Worm (Caenorhabditis elegans) whole organism, late embryonic: ENCODE measurements around the gene scl-26.

ENCODE experiments used
- C08G9.2 ChIP-seq: sonication (generic microtip); optimal IDR thresholded peaks from 2 replicates; lab custom pipeline; 2016; ENCODE audit warnings: mild to moderate bottlenecking, missing genetic modification characterization, moderate library complexity, missing compliant biosample characterization
- C38D4.7 ChIP-seq: fragments of 200-800 bp; sonication (Bioruptor generic); optimal IDR thresholded peaks from 2 replicates; lab custom pipeline; 2018; ENCODE audit warnings: mild to moderate bottlenecking, missing genetic modification characterization, moderate library complexity, missing compliant biosample characterization
- F13H6.1 ChIP-seq: sonication (generic microtip); optimal IDR thresholded peaks from 2 replicates; lab custom pipeline; 2016; ENCODE audit warnings: missing genetic modification characterization, missing compliant biosample characterization
- T23F11.4 ChIP-seq: fragments of 200-800 bp; sonication (Bioruptor generic); optimal IDR thresholded peaks from 2 replicates; lab custom pipeline; 2018; ENCODE audit warnings: mild to moderate bottlenecking, missing genetic modification characterization, missing compliant biosample characterization
- Y22D7AL.16 ChIP-seq: sonication (generic microtip); optimal IDR thresholded peaks from 2 replicates; lab custom pipeline; 2016; ENCODE audit warnings: missing genetic modification characterization, missing compliant biosample characterization
- ama-1 ChIP-seq: fragments of 150-350 bp; optimal IDR thresholded peaks from 2 replicates; lab custom pipeline; 2014
- ceh-14 ChIP-seq: sonication (generic microtip); optimal IDR thresholded peaks from 2 replicates; lab custom pipeline; 2016; ENCODE audit warnings: missing genotype, missing genetic modification characterization, missing compliant biosample characterization
- ceh-18 ChIP-seq: sonication (generic microtip); optimal IDR thresholded peaks from 2 replicates; lab custom pipeline; 2016; ENCODE audit warnings: missing genetic modification characterization, missing compliant biosample characterization
- ceh-30 ChIP-seq: fragments of 150-350 bp; optimal IDR thresholded peaks from 2 replicates; lab custom pipeline; 2014; ENCODE audit warnings: missing biosample characterization, missing genetic modification characterization
- ceh-45 ChIP-seq: fragments of 200-800 bp; sonication (Bioruptor generic); IDR thresholded peaks from 2 replicates; pipeline ENCODE4 v1.3.6; 2022; ENCODE audit warnings: missing genetic modification reagents, missing genetic modification characterization, missing compliant biosample characterization
- ceh-48 ChIP-seq: sonication (generic microtip); optimal IDR thresholded peaks from 2 replicates; lab custom pipeline; 2016; ENCODE audit warnings: missing genetic modification characterization, inconsistent platforms, missing compliant biosample characterization
- dmd-4 ChIP-seq: sonication (generic microtip); optimal IDR thresholded peaks from 2 replicates; lab custom pipeline; 2016; ENCODE audit warnings: borderline replicate concordance, missing genetic modification characterization, missing compliant biosample characterization
- dve-1 ChIP-seq: sonication (generic microtip); optimal IDR thresholded peaks from 2 replicates; lab custom pipeline; 2017; ENCODE audit warnings: antibody characterized with exemption, mild to moderate bottlenecking, missing genetic modification characterization, missing compliant biosample characterization
- elt-2 ChIP-seq: sonication (generic microtip); optimal IDR thresholded peaks from 2 replicates; lab custom pipeline; 2016; ENCODE audit warnings: missing genetic modification reagents, missing genetic modification characterization, missing compliant biosample characterization
- eyg-1 ChIP-seq: sonication (generic microtip); optimal IDR thresholded peaks from 2 replicates; lab custom pipeline; 2016; ENCODE audit warnings: missing genotype, missing genetic modification characterization, missing compliant biosample characterization
- fax-1 ChIP-seq: sonication (generic microtip); optimal IDR thresholded peaks from 2 replicates; lab custom pipeline; 2016; ENCODE audit warnings: missing genotype, missing genetic modification characterization, missing compliant biosample characterization
- hlh-13 ChIP-seq: fragments of 200-800 bp; sonication (Bioruptor generic); optimal IDR thresholded peaks from 2 replicates; lab custom pipeline; 2018; ENCODE audit warnings: mild to moderate bottlenecking, missing genetic modification characterization, missing compliant biosample characterization
- hlh-8 ChIP-seq: sonication (generic microtip); optimal IDR thresholded peaks from 2 replicates; lab custom pipeline; 2016; ENCODE audit warnings: missing genotype, missing genetic modification characterization, missing compliant biosample characterization
- lim-6 ChIP-seq: sonication (generic microtip); optimal IDR thresholded peaks from 2 replicates; lab custom pipeline; 2016; ENCODE audit warnings: missing genetic modification characterization, missing compliant biosample characterization
- lin-11 ChIP-seq: fragments of 200-800 bp; sonication (Bioruptor generic); optimal IDR thresholded peaks from 2 replicates; lab custom pipeline; 2018; ENCODE audit warnings: mild to moderate bottlenecking, missing genetic modification characterization, missing compliant biosample characterization
- mec-3 ChIP-seq: sonication (generic microtip); optimal IDR thresholded peaks from 2 replicates; lab custom pipeline; 2016; ENCODE audit warnings: borderline replicate concordance, missing genetic modification characterization, missing compliant biosample characterization
- nhr-232 ChIP-seq: sonication (generic microtip); optimal IDR thresholded peaks from 2 replicates; lab custom pipeline; 2016; ENCODE audit warnings: missing genetic modification characterization, missing compliant biosample characterization
- npax-4 ChIP-seq: sonication (generic microtip); optimal IDR thresholded peaks from 2 replicates; lab custom pipeline; 2016; ENCODE audit warnings: missing genetic modification characterization, missing compliant biosample characterization
- odd-2 ChIP-seq: sonication (generic microtip); optimal IDR thresholded peaks from 2 replicates; lab custom pipeline; 2017; ENCODE audit warnings: antibody characterized with exemption, mild to moderate bottlenecking, missing genetic modification characterization, missing compliant biosample characterization
- pat-9 ChIP-seq: fragments of 200-800 bp; sonication (Bioruptor generic); optimal IDR thresholded peaks from 2 replicates; lab custom pipeline; 2018; ENCODE audit warnings: mild to moderate bottlenecking, missing genetic modification characterization, moderate library complexity, missing compliant biosample characterization
- ref-2 ChIP-seq: sonication (generic microtip); optimal IDR thresholded peaks from 2 replicates; lab custom pipeline; 2016; ENCODE audit warnings: missing genetic modification characterization, missing compliant biosample characterization
- rnt-1 ChIP-seq: sonication (generic microtip); optimal IDR thresholded peaks from 2 replicates; lab custom pipeline; 2016; ENCODE audit warnings: missing genetic modification characterization, missing compliant biosample characterization
- sdc-2 ChIP-seq: sonication (generic microtip); optimal IDR thresholded peaks from 2 replicates; lab custom pipeline; 2016; ENCODE audit warnings: missing genotype, missing genetic modification characterization, missing compliant biosample characterization
- sox-2 ChIP-seq: fragments of 200-800 bp; sonication (Bioruptor generic); IDR thresholded peaks from 2 replicates; pipeline ENCODE4 v1.3.6; 2022; ENCODE audit warnings: missing genetic modification reagents, missing genetic modification characterization, missing compliant biosample characterization
- unc-42 ChIP-seq: sonication (generic microtip); optimal IDR thresholded peaks from 2 replicates; lab custom pipeline; 2016; ENCODE audit warnings: missing genotype, missing genetic modification characterization, missing compliant biosample characterization

The scl-26 gene

ce11 chrV:7590454-7590853 is 10.9 kb downstream of the scl-26 start, which contains the start of gene C50E3.6:
TSS of gene C50E3.6 (minus strand) at chrV:7590554.
- TF ChIP-seq T23F11.4: no peak
- TF ChIP-seq dve-1 (tag; lab: Kevin White, UChicago): no peak
- TF ChIP-seq eyg-1: no peak

- TF ChIP-seq ama-1 (lab: Kevin White, UChicago) (no peak), dmd-4 (tag; lab: Kevin White, UChicago) (no peak), ceh-14 (tag; lab: Kevin White, UChicago) (peak; percentile 6), fax-1 (no peak), ref-2 (no peak), elt-2 (tag; lab: Kevin White, UChicago) (no peak)
Measured at ce11 chrV:7587637-7588036, 13.7 kb downstream of the scl-26 start, which contains the start of the genes F19F10.11 and C50E3.5. TSS of gene F19F10.11 (minus strand) at chrV:7587704. TSS of gene C50E3.5 (plus strand) at chrV:7587996.

ce11 chrV:7580378-7580777 is 21.0 kb downstream of the scl-26 start, which contains the start of gene ets-6:
TSS of gene ets-6 (minus strand) at chrV:7580546.
- no peak for TF ChIP-seq sox-2 (GFP tag; lab: Robert Waterston, UW)
- TF ChIP-seq ceh-48: peak; percentile 85

- no peak for TF ChIP-seq pat-9
- no peak for TF ChIP-seq ref-2
- TF ChIP-seq F13H6.1 (tag; lab: Kevin White, UChicago): no peak
- TF ChIP-seq unc-42: peak; percentile 66
- no peak for TF ChIP-seq hlh-8 (tag; lab: Kevin White, UChicago)
- no peak for TF ChIP-seq ceh-18 (tag; lab: Kevin White, UChicago)
- TF ChIP-seq odd-2: no peak
- no peak for TF ChIP-seq C38D4.7 (GFP tag; lab: Kevin White, UChicago)
Measured at ce11 chrV:7575563-7575962, 25.8 kb downstream of the scl-26 start, which contains the start of the genes snu-66 and ints-9. TSS of gene snu-66 (minus strand) at chrV:7575670. TSS of gene ints-9 (plus strand) at chrV:7575802.

ce11 chrV:7570955-7571354 is 30.4 kb downstream of the scl-26 start, which contains the start of gene F19F10.14:
TSS of gene F19F10.14 (minus strand) at chrV:7571055.
- TF ChIP-seq lin-11 (tag; lab: Kevin White, UChicago) (no peak), lim-6 (tag; lab: Kevin White, UChicago) (no peak), ceh-48 (no peak), npax-4 (tag; lab: Kevin White, UChicago) (no peak), ceh-30 (tag; lab: Kevin White, UChicago) (no peak), T23F11.4 (no peak), C08G9.2 (tag; lab: Kevin White, UChicago) (no peak)

- no peak for TF ChIP-seq ceh-45 (GFP tag; lab: Robert Waterston, UW)
- no peak for TF ChIP-seq nhr-232 (tag; lab: Kevin White, UChicago)
- no peak for TF ChIP-seq Y22D7AL.16 (tag; lab: Kevin White, UChicago)
- no peak for TF ChIP-seq rnt-1
- no peak for TF ChIP-seq ama-1 (lab: Kevin White, UChicago)
Measured at ce11 chrV:7570290-7570689, 31.1 kb downstream of the scl-26 start, which contains the start of gene clec-212. TSS of gene clec-212 (minus strand) at chrV:7570390.

- no peak for TF ChIP-seq mec-3 (tag; lab: Kevin White, UChicago)
- no peak for TF ChIP-seq sdc-2 (tag; lab: Kevin White, UChicago)
- no peak for TF ChIP-seq hlh-13
- no peak for TF ChIP-seq C08G9.2 (tag; lab: Kevin White, UChicago)
Measured at ce11 chrV:7562947-7563346, 38.4 kb downstream of the scl-26 start, which contains the start of gene F19F10.1. TSS of gene F19F10.1 (plus strand) at chrV:7563247.
